Fruit fly (Drosophila melanogaster) whole organism, embryonic: Measurements from ENCODE around the gene ca.
A peak's percentile ranks its signal among the peaks of the same experiment; 100 is the strongest.

ENCODE experiments used
- Atf6 ChIP-seq: fragments of 200-800 bp; sonication (Bioruptor generic); IDR thresholded peaks from 2 replicates; pipeline ENCODE4 v1.3.6; 2022; ENCODE audit warnings: missing biosample characterization, missing genetic modification characterization
- B-H2 ChIP-seq: fragments of 200-800 bp; sonication (Bioruptor generic); optimal IDR thresholded peaks from 2 replicates; lab custom pipeline; 2018; ENCODE audit warnings: missing biosample characterization, mild to moderate bottlenecking, missing genetic modification characterization
- CG10267 ChIP-seq: fragments of 200-800 bp; sonication (Bioruptor generic); optimal IDR thresholded peaks from 2 replicates; lab custom pipeline; 2018; ENCODE audit warnings: missing biosample characterization, mild to moderate bottlenecking, missing genetic modification characterization, moderate library complexity
- CG10543 ChIP-seq: fragments of 200-800 bp; sonication (Bioruptor generic); optimal IDR thresholded peaks from 3 replicates; lab custom pipeline; 2017; ENCODE audit warnings: missing biosample characterization, mild to moderate bottlenecking, missing genetic modification characterization, moderate library complexity
- CG12155 ChIP-seq: fragments of 200-800 bp; sonication (Bioruptor generic); optimal IDR thresholded peaks from 3 replicates; lab custom pipeline; 2016; ENCODE audit warnings: missing biosample characterization, missing genetic modification characterization
- CG12219 ChIP-seq: fragments of 200-800 bp; sonication (Bioruptor generic); optimal IDR thresholded peaks from 3 replicates; lab custom pipeline; 2018; ENCODE audit warnings: missing biosample characterization, mild to moderate bottlenecking, missing genetic modification characterization
- CG12299 ChIP-seq: fragments of 200-800 bp; sonication (Bioruptor generic); optimal IDR thresholded peaks from 2 replicates; lab custom pipeline; 2018; ENCODE audit warnings: missing biosample characterization, mild to moderate bottlenecking, missing genetic modification characterization
- CG15514 ChIP-seq: fragments of 200-800 bp; sonication (Bioruptor generic); optimal IDR thresholded peaks from 3 replicates; lab custom pipeline; 2017; ENCODE audit warnings: missing biosample characterization, missing genetic modification characterization, mild to moderate bottlenecking, moderate library complexity, missing genetic modification reagents
- CG2120 ChIP-seq: fragments of 200-800 bp; sonication (Bioruptor generic); optimal IDR thresholded peaks from 3 replicates; lab custom pipeline; 2016; ENCODE audit warnings: missing biosample characterization, missing genetic modification characterization
- CG2678 ChIP-seq: fragments of 200-800 bp; sonication (Bioruptor generic); optimal IDR thresholded peaks from 3 replicates; lab custom pipeline; 2019; ENCODE audit warnings: missing biosample characterization, mild to moderate bottlenecking, missing genetic modification characterization, moderate library complexity
- CG2712 ChIP-seq: fragments of 200-800 bp; optimal IDR thresholded peaks from 3 replicates; lab custom pipeline; 2019; ENCODE audit warnings: missing biosample characterization, mild to moderate bottlenecking, missing genetic modification characterization, moderate library complexity
- CG3065 ChIP-seq: fragments of 200-800 bp; sonication (Bioruptor generic); optimal IDR thresholded peaks from 2 replicates; lab custom pipeline; 2016; ENCODE audit warnings: missing biosample characterization, missing genetic modification characterization
- CG34376 ChIP-seq: fragments of 200-800 bp; sonication (Bioruptor generic); optimal IDR thresholded peaks from 2 replicates; lab custom pipeline; 2018; ENCODE audit warnings: missing biosample characterization, mild to moderate bottlenecking, missing genetic modification characterization
- CG3726 ChIP-seq: fragments of 200-800 bp; sonication (Bioruptor generic); IDR thresholded peaks from 3 replicates; pipeline ENCODE4, ENCODE4 v1.3.6; 2022; ENCODE audit warnings: missing biosample characterization, missing genetic modification characterization
- CG4328 ChIP-seq: fragments of 200-800 bp; sonication (Bioruptor generic); optimal IDR thresholded peaks from 3 replicates; lab custom pipeline; 2017; ENCODE audit warnings: missing biosample characterization, missing genetic modification reagents, missing genetic modification characterization
- CG4404 ChIP-seq: fragments of 200-800 bp; sonication (Bioruptor generic); IDR thresholded peaks from 2 replicates; pipeline ENCODE4 v1.3.6; 2022; ENCODE audit warnings: missing biosample characterization, missing genetic modification characterization
- CG7963 ChIP-seq: fragments of 200-800 bp; sonication (Bioruptor generic); IDR thresholded peaks from 3 replicates; pipeline ENCODE4 v1.3.6; 2022; ENCODE audit warnings: missing biosample characterization, missing genetic modification characterization; ENCODE audit not compliant: partially characterized antibody
- CG8290 ChIP-seq, 3 experiments: fragments of 200-800 bp; sonication (Bioruptor generic); optimal IDR thresholded peaks; 2 replicates each; lab custom pipeline; 2016 to 2019; ENCODE audit warnings: missing biosample characterization in 3 of 3, missing genetic modification characterization in 3 of 3, mild to moderate bottlenecking in 2 of 3, moderate library complexity in 1 of 3
- CG9609 ChIP-seq: fragments of 200-800 bp; sonication (Bioruptor generic); optimal IDR thresholded peaks from 3 replicates; lab custom pipeline; 2016; ENCODE audit warnings: missing biosample characterization, missing genetic modification characterization
- CHES-1-like ChIP-seq: fragments of 200-800 bp; sonication (Bioruptor generic); optimal IDR thresholded peaks from 2 replicates; lab custom pipeline; 2016; ENCODE audit warnings: missing biosample characterization, missing genetic modification characterization
- CTCF ChIP-seq: fragments of 200-800 bp; sonication (Bioruptor generic); optimal IDR thresholded peaks from 2 replicates; lab custom pipeline; 2017; ENCODE audit warnings: missing biosample characterization, mild to moderate bottlenecking, missing genetic modification characterization, moderate library complexity
- Dfd ChIP-seq, 2 experiments: fragments of >200 bp; optimal IDR thresholded peaks; 2 replicates each; lab custom pipeline; 2017; ENCODE audit warnings: missing biosample characterization in 2 of 2, missing genetic modification characterization in 2 of 2
- ERR ChIP-seq: fragments of 200-800 bp; sonication (Bioruptor generic); optimal IDR thresholded peaks from 2 replicates; lab custom pipeline; 2016; ENCODE audit warnings: missing biosample characterization, missing genetic modification characterization
- Ets65A ChIP-seq: fragments of 200-800 bp; sonication (Bioruptor generic); peaks from one replicate; lab custom pipeline; 2016; ENCODE audit warnings: missing biosample characterization, missing genetic modification characterization
- GATAe ChIP-seq: fragments of 200-800 bp; sonication (Bioruptor generic); conservative IDR thresholded peaks from 2 replicates; pipeline ENCODE4 v1.3.6; 2022; ENCODE audit warnings: missing biosample characterization, missing genetic modification characterization
- Hmx ChIP-seq: fragments of 200-800 bp; sonication (Bioruptor generic); optimal IDR thresholded peaks from 2 replicates; lab custom pipeline; 2016; ENCODE audit warnings: missing biosample characterization, missing genetic modification characterization
- Hr51 ChIP-seq, 2 experiments: fragments of 200-800 bp; sonication (Bioruptor generic); optimal IDR thresholded peaks; 2 replicates in 1 of 2; 3 replicates in 1 of 2; lab custom pipeline; 2016 to 2018; ENCODE audit warnings: missing biosample characterization in 2 of 2, missing genetic modification characterization in 2 of 2, mild to moderate bottlenecking in 1 of 2, moderate library complexity in 1 of 2
- Med ChIP-seq: fragments of 200-800 bp; sonication (Bioruptor generic); peaks from one replicate; lab custom pipeline; 2016; ENCODE audit warnings: missing biosample characterization, missing genetic modification characterization, mild to moderate bottlenecking, inconsistent platforms, moderate library complexity
- Trl ChIP-seq, 3 experiments: fragments of >200 bp in 2 of 3; fragments of 200-800 bp in 1 of 3; sonication (Bioruptor generic) in 1 of 3; optimal IDR thresholded peaks; 2 replicates in 1 of 3; 3 replicates in 2 of 3; lab custom pipeline; 2016 to 2017; ENCODE audit warnings: missing biosample characterization in 1 of 3, missing genetic modification characterization in 1 of 3
- ato ChIP-seq: fragments of 200-800 bp; sonication (Bioruptor generic); IDR thresholded peaks from 2 replicates; pipeline ENCODE4 v1.3.6; 2022; ENCODE audit warnings: missing biosample characterization, missing genetic modification characterization; ENCODE audit not compliant: partially characterized antibody
- bsh ChIP-seq, 2 experiments: fragments of 200-800 bp; sonication (Bioruptor generic); optimal IDR thresholded peaks; 2 replicates each; lab custom pipeline; 2017 to 2018; ENCODE audit warnings: mild to moderate bottlenecking in 2 of 2, missing biosample characterization in 2 of 2, missing genetic modification characterization in 2 of 2, moderate library complexity in 1 of 2
- cato ChIP-seq: fragments of 200-800 bp; sonication (Bioruptor generic); optimal IDR thresholded peaks from 2 replicates; lab custom pipeline; 2016; ENCODE audit warnings: missing biosample characterization, missing genetic modification characterization, borderline replicate concordance
- caup ChIP-seq: fragments of 200-800 bp; sonication (Bioruptor generic); optimal IDR thresholded peaks from 3 replicates; lab custom pipeline; 2017; ENCODE audit warnings: missing biosample characterization, mild to moderate bottlenecking, missing genetic modification characterization, moderate library complexity; ENCODE audit not compliant: severe bottlenecking
- chinmo ChIP-seq: fragments of 200-800 bp; sonication (Bioruptor generic); IDR thresholded peaks from 4 replicates; pipeline ENCODE4 v1.3.6; 2022; ENCODE audit warnings: missing biosample characterization, missing genetic modification characterization; ENCODE audit not compliant: partially characterized antibody
- emc ChIP-seq: fragments of 200-800 bp; sonication (Bioruptor generic); optimal IDR thresholded peaks from 2 replicates; lab custom pipeline; 2016; ENCODE audit warnings: missing biosample characterization, missing genetic modification characterization
- esg ChIP-seq: fragments of 200-800 bp; sonication (Bioruptor generic); conservative IDR thresholded peaks from 2 replicates; pipeline ENCODE4 v1.3.6; 2022; ENCODE audit warnings: missing biosample characterization, missing genetic modification characterization
- gem ChIP-seq: fragments of 200-800 bp; sonication (Bioruptor generic); optimal IDR thresholded peaks from 2 replicates; lab custom pipeline; 2019; ENCODE audit warnings: missing biosample characterization, mild to moderate bottlenecking, missing genetic modification characterization, moderate library complexity
- her ChIP-seq: fragments of 200-800 bp; sonication (Bioruptor generic); optimal IDR thresholded peaks from 2 replicates; lab custom pipeline; 2016; ENCODE audit warnings: missing biosample characterization, missing genetic modification characterization
- hkb ChIP-seq, 2 experiments: fragments of 200-800 bp in 1 of 2; fragments of >200 bp in 1 of 2; sonication (Bioruptor generic) in 1 of 2; IDR thresholded peaks in 1 of 2; optimal IDR thresholded peaks in 1 of 2; 2 replicates each; pipeline versions ENCODE4 v1.3.6 to Lab custom; 2017 to 2022; ENCODE audit warnings: missing biosample characterization in 1 of 2, missing genetic modification characterization in 1 of 2
- psq ChIP-seq: fragments of 200-800 bp; sonication (Bioruptor generic); optimal IDR thresholded peaks from 2 replicates; lab custom pipeline; 2017; ENCODE audit warnings: missing biosample characterization, missing genetic modification characterization
- rib ChIP-seq: fragments of 200-800 bp; sonication (Bioruptor generic); IDR thresholded peaks from 2 replicates; pipeline ENCODE4 v1.3.6; 2022; ENCODE audit warnings: missing biosample characterization, missing genetic modification characterization
- sens-2 ChIP-seq: fragments of 200-800 bp; sonication (Bioruptor generic); IDR thresholded peaks from 2 replicates; pipeline ENCODE4 v1.3.6; 2022; ENCODE audit warnings: missing biosample characterization, missing genetic modification characterization
- slp2 ChIP-seq: fragments of 200-800 bp; sonication (Bioruptor generic); optimal IDR thresholded peaks from 2 replicates; lab custom pipeline; 2016; ENCODE audit warnings: missing biosample characterization, missing genetic modification characterization
- tup ChIP-seq: fragments of 200-800 bp; sonication (Bioruptor generic); optimal IDR thresholded peaks from 2 replicates; lab custom pipeline; 2016; ENCODE audit warnings: missing biosample characterization, mild to moderate bottlenecking, missing genetic modification characterization, moderate library complexity
- unc-4 ChIP-seq: fragments of 200-800 bp; sonication (Bioruptor generic); IDR thresholded peaks from 2 replicates; pipeline ENCODE4 v1.3.6; 2022; ENCODE audit warnings: missing biosample characterization, missing genetic modification characterization; ENCODE audit not compliant: partially characterized antibody
- usp ChIP-seq: fragments of >200 bp; optimal IDR thresholded peaks from 2 replicates; lab custom pipeline; 2017; ENCODE audit warnings: missing biosample characterization, missing genetic modification characterization
- yki ChIP-seq: fragments of >200 bp; optimal IDR thresholded peaks from 3 replicates; lab custom pipeline; 2018
- z ChIP-seq: fragments of 200-800 bp; sonication (Bioruptor generic); IDR thresholded peaks from 3 replicates; pipeline ENCODE4 v1.3.6; 2022; ENCODE audit warnings: missing biosample characterization, missing genetic modification characterization
- zfh2 ChIP-seq: fragments of 200-800 bp; sonication (Bioruptor generic); optimal IDR thresholded peaks from 2 replicates; lab custom pipeline; 2016; ENCODE audit warnings: missing biosample characterization, missing genetic modification characterization

Gene ca

dm6 chr3R:29780402-29781029 lies 26.1 kb upstream of the ca start, which contains the start of gene fig (continued):
- TF ChIP-seq GATAe (GFP tag; lab: Robert Waterston, UW) (0 out of 2 replicates have a peak, but pooled peaks have one; percentile 23), Ets65A (no peak), psq (GFP tag; lab: Kevin White, UChicago) (no peak), Hr51 (GFP tag; optimal IDR thresholded peaks at IDR 0.05; lab: Kevin White, UChicago) (no peak), CG2120 (GFP tag; lab: Kevin White, UChicago) (no peak), yki (lab: Kevin White, UChicago) (no peak), B-H2 (GFP tag; lab: Kevin White, UChicago) (no peak), gem (tag; lab: Kevin White, UChicago) (no peak), CG12155 (no peak), tup (GFP tag; lab: Kevin White, UChicago) (no peak), ato (GFP tag; lab: Robert Waterston, UW) (no peak), rib (no peak), slp2 (no peak), CG3726 (GFP tag; lab: Robert Waterston, UW) (no peak), bsh (GFP tag; optimal IDR thresholded peaks at IDR 0.05; lab: Kevin White, UChicago) (no peak), Med (GFP tag; lab: Kevin White, UChicago) (peak; percentile 13), Hmx (no peak), caup (GFP tag; lab: Kevin White, UChicago) (no peak), ERR (GFP tag; lab: Kevin White, UChicago) (no peak), CG4404 (no peak), esg (GFP tag; lab: Robert Waterston, UW) (no peak), Trl (optimal IDR thresholded peaks at IDR 0.05; lab: Kevin White, UChicago) (no peak), Trl (GFP tag; optimal IDR thresholded peaks at IDR 0.05; lab: Kevin White, UChicago) (no peak), CG12299 (tag; lab: Kevin White, UChicago) (no peak), CG8290 (GFP tag; optimal IDR thresholded peaks at IDR 0.05; lab: Kevin White, UChicago) (no peak), CG8290 (tag; optimal IDR thresholded peaks at IDR 0.05; lab: Kevin White, UChicago) (peak in 1 of 2 experiments; percentile 19), CG12219 (GFP tag; lab: Kevin White, UChicago) (no peak), Dfd (GFP tag; optimal IDR thresholded peaks at IDR 0.05; lab: Kevin White, UChicago) (no peak), hkb (optimal IDR thresholded peaks at IDR 0.05; lab: Kevin White, UChicago) (no peak), hkb (GFP tag; IDR thresholded peaks at IDR 0.05; lab: Robert Waterston, UW) (no peak), CG2712 (tag; lab: Kevin White, UChicago) (no peak), CG7963 (GFP tag; lab: Robert Waterston, UW) (no peak), Atf6 (GFP tag; lab: Robert Waterston, UW) (no peak), CG15514 (GFP tag; lab: Kevin White, UChicago) (no peak), chinmo (GFP tag; lab: Robert Waterston, UW) (0 out of 4 replicates have a peak, but pooled peaks have one; percentile 9), z (GFP tag; lab: Robert Waterston, UW) (0 out of 3 replicates have a peak, but pooled peaks have one; percentile 22), CTCF (GFP tag; lab: Kevin White, UChicago) (no peak), CHES-1-like (GFP tag; lab: Kevin White, UChicago) (no peak), her (no peak), CG4328 (GFP tag; lab: Kevin White, UChicago) (no peak), CG10543 (GFP tag; lab: Kevin White, UChicago) (peak; percentile 19), CG3065 (GFP tag; lab: Kevin White, UChicago) (no peak), CG10267 (tag; lab: Kevin White, UChicago) (no peak), CG2678 (tag; lab: Kevin White, UChicago) (no peak), unc-4 (GFP tag; lab: Robert Waterston, UW) (no peak), CG9609 (GFP tag; lab: Kevin White, UChicago) (no peak), zfh2 (no peak), CG34376 (GFP tag; lab: Kevin White, UChicago) (peak; percentile 66), sens-2 (GFP tag; lab: Robert Waterston, UW) (0 out of 2 replicates have a peak, but pooled peaks have one; percentile 6), cato (GFP tag; lab: Kevin White, UChicago) (no peak), usp (no peak), emc (GFP tag; lab: Kevin White, UChicago) (no peak)
